Worm (Caenorhabditis elegans) whole organism, late embryonic: ENCODE data around the gene srg-24.

ENCODE experiments used
- F13H6.1 ChIP-seq: sonication (generic microtip); optimal IDR thresholded peaks from 2 replicates; lab custom pipeline; 2016; ENCODE audit warnings: missing genetic modification characterization, missing compliant biosample characterization
- T23F11.4 ChIP-seq: fragments of 200-800 bp; sonication (Bioruptor generic); optimal IDR thresholded peaks from 2 replicates; lab custom pipeline; 2018; ENCODE audit warnings: mild to moderate bottlenecking, missing genetic modification characterization, missing compliant biosample characterization
- ceh-14 ChIP-seq: sonication (generic microtip); optimal IDR thresholded peaks from 2 replicates; lab custom pipeline; 2016; ENCODE audit warnings: missing genotype, missing genetic modification characterization, missing compliant biosample characterization
- ceh-18 ChIP-seq: sonication (generic microtip); optimal IDR thresholded peaks from 2 replicates; lab custom pipeline; 2016; ENCODE audit warnings: missing genetic modification characterization, missing compliant biosample characterization
- ceh-19 ChIP-seq: fragments of 200-800 bp; sonication (Bioruptor generic); optimal IDR thresholded peaks from 2 replicates; lab custom pipeline; 2018; ENCODE audit warnings: mild to moderate bottlenecking, missing genetic modification characterization, missing compliant biosample characterization
- ceh-22 ChIP-seq: sonication (generic microtip); optimal IDR thresholded peaks from 2 replicates; lab custom pipeline; 2017; ENCODE audit warnings: missing biosample characterization, missing genetic modification characterization
- ceh-34 ChIP-seq: sonication (generic microtip); optimal IDR thresholded peaks from 2 replicates; lab custom pipeline; 2016; ENCODE audit warnings: mild to moderate bottlenecking, missing genetic modification characterization, missing compliant biosample characterization
- ceh-45 ChIP-seq: fragments of 200-800 bp; sonication (Bioruptor generic); IDR thresholded peaks from 2 replicates; pipeline ENCODE4 v1.3.6; 2022; ENCODE audit warnings: missing genetic modification reagents, missing genetic modification characterization, missing compliant biosample characterization
- ceh-48 ChIP-seq: sonication (generic microtip); optimal IDR thresholded peaks from 2 replicates; lab custom pipeline; 2016; ENCODE audit warnings: missing genetic modification characterization, inconsistent platforms, missing compliant biosample characterization
- che-1 ChIP-seq: sonication (generic microtip); optimal IDR thresholded peaks from 2 replicates; lab custom pipeline; 2016; ENCODE audit warnings: mild to moderate bottlenecking, missing genetic modification characterization, missing compliant biosample characterization
- dve-1 ChIP-seq: sonication (generic microtip); optimal IDR thresholded peaks from 2 replicates; lab custom pipeline; 2017; ENCODE audit warnings: antibody characterized with exemption, mild to moderate bottlenecking, missing genetic modification characterization, missing compliant biosample characterization
- elt-2 ChIP-seq: sonication (generic microtip); optimal IDR thresholded peaks from 2 replicates; lab custom pipeline; 2016; ENCODE audit warnings: missing genetic modification reagents, missing genetic modification characterization, missing compliant biosample characterization
- elt-4 ChIP-seq: sonication (generic microtip); optimal IDR thresholded peaks from 2 replicates; lab custom pipeline; 2016; ENCODE audit warnings: missing genetic modification characterization, missing compliant biosample characterization
- eyg-1 ChIP-seq: sonication (generic microtip); optimal IDR thresholded peaks from 2 replicates; lab custom pipeline; 2016; ENCODE audit warnings: missing genotype, missing genetic modification characterization, missing compliant biosample characterization
- hlh-15 ChIP-seq: sonication (generic microtip); optimal IDR thresholded peaks from 2 replicates; lab custom pipeline; 2016; ENCODE audit warnings: missing genetic modification characterization, missing compliant biosample characterization
- hlh-6 ChIP-seq: sonication (generic microtip); optimal IDR thresholded peaks from 2 replicates; lab custom pipeline; 2016; ENCODE audit warnings: missing genotype, missing genetic modification characterization, missing compliant biosample characterization
- hlh-8 ChIP-seq: sonication (generic microtip); optimal IDR thresholded peaks from 2 replicates; lab custom pipeline; 2016; ENCODE audit warnings: missing genotype, missing genetic modification characterization, missing compliant biosample characterization
- lin-11 ChIP-seq: fragments of 200-800 bp; sonication (Bioruptor generic); optimal IDR thresholded peaks from 2 replicates; lab custom pipeline; 2018; ENCODE audit warnings: mild to moderate bottlenecking, missing genetic modification characterization, missing compliant biosample characterization
- nhr-232 ChIP-seq: sonication (generic microtip); optimal IDR thresholded peaks from 2 replicates; lab custom pipeline; 2016; ENCODE audit warnings: missing genetic modification characterization, missing compliant biosample characterization
- pag-3 ChIP-seq: sonication (generic microtip); optimal IDR thresholded peaks from 2 replicates; lab custom pipeline; 2016; ENCODE audit warnings: missing compliant biosample characterization, missing genetic modification characterization, borderline replicate concordance
- pat-9 ChIP-seq: fragments of 200-800 bp; sonication (Bioruptor generic); optimal IDR thresholded peaks from 2 replicates; lab custom pipeline; 2018; ENCODE audit warnings: mild to moderate bottlenecking, missing genetic modification characterization, moderate library complexity, missing compliant biosample characterization
- pax-1 ChIP-seq: fragments of 150-350 bp; optimal IDR thresholded peaks from 2 replicates; lab custom pipeline; 2014; ENCODE audit warnings: missing biosample characterization, missing genetic modification characterization
- pha-2 ChIP-seq: sonication (generic microtip); optimal IDR thresholded peaks from 2 replicates; lab custom pipeline; 2017; ENCODE audit warnings: mild to moderate bottlenecking, missing genetic modification characterization, missing compliant biosample characterization
- pha-4 ChIP-seq: fragments of 150-350 bp; optimal IDR thresholded peaks from 2 replicates; lab custom pipeline; 2018; ENCODE audit warnings: missing biosample characterization, missing genetic modification reagents, missing genetic modification characterization
- pqm-1 ChIP-seq: sonication (generic microtip); optimal IDR thresholded peaks from 2 replicates; lab custom pipeline; 2016; ENCODE audit warnings: missing genetic modification characterization, missing compliant biosample characterization
- sdc-2 ChIP-seq: sonication (generic microtip); optimal IDR thresholded peaks from 2 replicates; lab custom pipeline; 2016; ENCODE audit warnings: missing genotype, missing genetic modification characterization, missing compliant biosample characterization
- sox-2 ChIP-seq: fragments of 200-800 bp; sonication (Bioruptor generic); IDR thresholded peaks from 2 replicates; pipeline ENCODE4 v1.3.6; 2022; ENCODE audit warnings: missing genetic modification reagents, missing genetic modification characterization, missing compliant biosample characterization
- tbx-7 ChIP-seq: sonication (generic microtip); optimal IDR thresholded peaks from 2 replicates; lab custom pipeline; 2016; ENCODE audit warnings: missing genotype, missing genetic modification characterization, missing compliant biosample characterization
- unc-3 ChIP-seq, 2 experiments: fragments of 200-800 bp in 1 of 2; sonication (Bioruptor generic) in 1 of 2; sonication (generic microtip) in 1 of 2; conservative IDR thresholded peaks in 1 of 2; optimal IDR thresholded peaks in 1 of 2; 2 replicates each; pipeline versions ENCODE4 v1.3.6 to Lab custom; 2016 to 2022; ENCODE audit warnings: missing compliant biosample characterization in 2 of 2, missing genetic modification characterization in 2 of 2, missing genetic modification reagents in 1 of 2
- unc-42 ChIP-seq: sonication (generic microtip); optimal IDR thresholded peaks from 2 replicates; lab custom pipeline; 2016; ENCODE audit warnings: missing genotype, missing genetic modification characterization, missing compliant biosample characterization
- unc-55 ChIP-seq: sonication (generic microtip); optimal IDR thresholded peaks from 2 replicates; lab custom pipeline; 2017; ENCODE audit warnings: missing biosample characterization, missing genetic modification reagents, missing genetic modification characterization

srg-24 gene

ce11 chrII:3066401-3066800 is 34.0 kb downstream of the srg-24 start:
- no peak for TF ChIP-seq unc-42 (tag; lab: Kevin White, UChicago)
- TF ChIP-seq ceh-48 (tag; lab: Kevin White, UChicago) = peak; percentile 15

- TF ChIP-seq hlh-6 = no peak
- no peak for TF ChIP-seq T23F11.4 (GFP tag; lab: Kevin White, UChicago)
- no peak for TF ChIP-seq elt-4 (tag; lab: Kevin White, UChicago)
- TF ChIP-seq unc-55 (GFP tag; lab: Kevin White, UChicago) = no peak
These were observed 35.4 kb downstream of the srg-24 start for ce11 chrII:3065086-3065485.

- TF ChIP-seq pat-9 (tag; lab: Kevin White, UChicago) = no peak
- peak; percentile 20 for TF ChIP-seq ceh-48 (tag; lab: Kevin White, UChicago)
These were observed 35.8 kb downstream of the srg-24 start for ce11 chrII:3064631-3065030.

ce11 chrII:3063984-3064383 is 36.5 kb downstream of the srg-24 start:
- no peak for TF ChIP-seq ceh-18 (tag; lab: Kevin White, UChicago)
- TF ChIP-seq ceh-48 (tag; lab: Kevin White, UChicago) = peak; percentile 52
- TF ChIP-seq, all 69 proteins: peak for 1

- TF ChIP-seq ceh-34 (tag; lab: Kevin White, UChicago) (no peak), ceh-48 (tag; lab: Kevin White, UChicago) (peak; percentile 62), lin-11 (tag; lab: Kevin White, UChicago) (no peak), hlh-15 (no peak), ceh-22 (tag; lab: Kevin White, UChicago) (no peak)
These were observed 37.1 kb downstream of the srg-24 start for ce11 chrII:3063366-3063765.

ce11 chrII:3062876-3063275 is 37.6 kb downstream of the srg-24 start:
- TF ChIP-seq pha-2 (tag; lab: Kevin White, UChicago) (no peak), tbx-7 (tag; lab: Kevin White, UChicago) (no peak), ceh-19 (GFP tag; lab: Kevin White, UChicago) (no peak), pax-1 (tag; lab: Kevin White, UChicago) (no peak), ceh-45 (no peak), che-1 (tag; lab: Kevin White, UChicago) (no peak), pag-3 (tag; lab: Kevin White, UChicago) (no peak), hlh-8 (tag; lab: Kevin White, UChicago) (no peak), ceh-22 (tag; lab: Kevin White, UChicago) (no peak), eyg-1 (tag; lab: Kevin White, UChicago) (no peak), nhr-232 (tag; lab: Kevin White, UChicago) (no peak), sox-2 (GFP tag; lab: Robert Waterston, UW) (no peak), ceh-14 (tag; lab: Kevin White, UChicago) (no peak), T23F11.4 (GFP tag; lab: Kevin White, UChicago) (no peak), pqm-1 (tag; lab: Kevin White, UChicago) (no peak), unc-42 (tag; lab: Kevin White, UChicago) (no peak), unc-3 (GFP tag; conservative IDR thresholded peaks at IDR 0.05; lab: Robert Waterston, UW) (no peak), unc-3 (tag; optimal IDR thresholded peaks at IDR 0.05; lab: Kevin White, UChicago) (no peak)
- TF ChIP-seq, all 69 proteins: peak for 0

ce11 chrII:3062222-3062621 is 38.2 kb downstream of the srg-24 start:
- peak; percentile 4 for TF ChIP-seq elt-2 (tag; lab: Kevin White, UChicago)
- no peak for TF ChIP-seq T23F11.4 (GFP tag; lab: Kevin White, UChicago)
- TF ChIP-seq hlh-8 (tag; lab: Kevin White, UChicago) = no peak
- TF ChIP-seq sdc-2 = no peak
- no peak for TF ChIP-seq pha-4
- TF ChIP-seq dve-1 (tag; lab: Kevin White, UChicago) = no peak
- no peak for TF ChIP-seq F13H6.1 (tag; lab: Kevin White, UChicago)
